Worm (Caenorhabditis elegans): ENCODE measurements around the gene srg-23.

ce11 chrII:3054622-3055021 lies 41.3 kb downstream of the srg-23 start:
- TF ChIP-seq elt-2 (tag; optimal IDR thresholded peaks at IDR 0.05) (no peak), snpc-4 (tag; optimal IDR thresholded peaks at IDR 0.05) (no peak), nhr-77 (tag; optimal IDR thresholded peaks at IDR 0.05) (no peak)

Measured in whole organism, L3 larva.